Worm (Caenorhabditis elegans) whole organism, L3 larva: Measurements from ENCODE around the gene F35D2.1.

Source experiments
- elt-1 ChIP-seq: fragments of 150-350 bp; optimal IDR thresholded peaks from 2 replicates; lab custom pipeline; 2014; ENCODE audit warnings: missing biosample characterization, missing genetic modification characterization
- jun-1 ChIP-seq: fragments of 150-350 bp; optimal IDR thresholded peaks from 2 replicates; lab custom pipeline; 2014; ENCODE audit warnings: missing biosample characterization, missing genetic modification reagents, missing genetic modification characterization
- unc-39 ChIP-seq: sonication (generic microtip); optimal IDR thresholded peaks from 4 replicates; lab custom pipeline; 2017; ENCODE audit warnings: missing biosample characterization, missing genetic modification characterization
- unc-62 ChIP-seq: fragments of 150-350 bp; sonication (generic microtip); optimal IDR thresholded peaks from 4 replicates; lab custom pipeline; 2014; ENCODE audit warnings: missing biosample characterization, missing genetic modification reagents, missing genetic modification characterization
- zag-1 ChIP-seq: fragments of 150-350 bp; optimal IDR thresholded peaks from 2 replicates; lab custom pipeline; 2014; ENCODE audit warnings: missing biosample characterization, missing genetic modification characterization
- ztf-11 ChIP-seq: fragments of 150-350 bp; optimal IDR thresholded peaks from 2 replicates; lab custom pipeline; 2014; ENCODE audit warnings: missing biosample characterization, missing genetic modification characterization

DNA sequence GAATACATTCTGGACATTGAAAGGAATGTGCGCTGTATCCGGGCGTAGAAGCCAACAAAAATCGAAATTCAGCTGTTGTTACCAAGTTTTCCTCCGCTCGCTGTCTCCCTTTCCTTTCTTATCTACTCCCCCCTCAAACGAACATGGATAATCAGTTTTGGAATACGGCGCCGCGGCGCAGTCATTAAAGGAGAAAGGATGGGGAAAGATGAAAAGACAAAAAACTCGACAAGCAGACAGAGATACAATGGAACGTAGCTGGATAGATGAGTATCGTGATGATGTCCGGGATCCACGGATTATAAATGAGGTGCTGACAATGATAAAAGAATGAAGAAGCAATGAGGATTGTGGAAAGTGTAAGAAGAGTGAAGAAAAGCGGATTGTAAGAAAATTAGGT lies 30.4 kb upstream of the F35D2.1 start:
- TF ChIP-seq unc-62 (GFP tag; lab: Kevin White, UChicago) (no peak), elt-1 (no peak), jun-1 (tag; lab: Kevin White, UChicago) (no peak), ztf-11 (tag; lab: Kevin White, UChicago) (no peak), unc-39 (tag; lab: Kevin White, UChicago) (no peak), zag-1 (no peak)
